Worm (Caenorhabditis elegans) whole organism, midembryonic: ENCODE measurements around the gene T06E8.2.

ENCODE experiments used
- cog-1 ChIP-seq: sonication (generic microtip); optimal IDR thresholded peaks from 2 replicates; lab custom pipeline; 2016; ENCODE audit warnings: missing genetic modification characterization, missing compliant biosample characterization
- flt-1 ChIP-seq: fragments of 200-800 bp; sonication (Bioruptor generic); IDR thresholded peaks from 2 replicates; pipeline ENCODE4 v1.3.6; 2022; ENCODE audit warnings: missing genetic modification characterization, missing compliant biosample characterization
- klf-2 ChIP-seq: fragments of 200-800 bp; sonication (Bioruptor generic); conservative IDR thresholded peaks from 2 replicates; pipeline ENCODE4 v1.3.6; 2022; ENCODE audit warnings: missing genetic modification reagents, missing genetic modification characterization, missing compliant biosample characterization
- med-1 ChIP-seq: sonication (generic microtip); optimal IDR thresholded peaks from 2 replicates; lab custom pipeline; 2017; ENCODE audit warnings: missing genetic modification characterization, mild to moderate bottlenecking, missing compliant biosample characterization, antibody characterized with exemption, missing genetic modification reagents; ENCODE audit not compliant: insufficient read depth

DNA sequence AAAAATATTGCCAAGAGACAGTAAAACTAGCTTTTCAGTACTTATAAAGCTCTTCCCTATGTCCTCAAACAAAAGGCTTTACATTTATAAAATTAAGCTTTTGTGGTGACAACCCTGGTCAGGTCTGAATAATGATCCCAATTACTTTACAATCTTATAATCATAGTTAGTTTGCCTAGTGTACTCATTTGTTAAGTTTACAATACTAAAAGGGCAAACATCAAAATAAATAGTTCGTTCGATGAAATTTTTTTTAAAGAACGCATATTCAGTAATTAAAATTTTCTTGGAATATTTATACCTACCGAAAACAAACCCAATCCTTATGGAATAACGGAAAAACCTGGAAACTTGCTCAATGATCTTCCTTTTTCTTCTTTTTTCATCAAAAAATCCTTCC lies 22.5 kb upstream of the T06E8.2 start:
- no peak for TF ChIP-seq med-1 (GFP tag; lab: Kevin White, UChicago)
- TF ChIP-seq klf-2 (GFP tag; lab: Robert Waterston, UW), result no peak
- TF ChIP-seq flt-1 (GFP tag; lab: Robert Waterston, UW), result no peak
- no peak for TF ChIP-seq cog-1 (tag; lab: Kevin White, UChicago)
